Worm (Caenorhabditis elegans) whole organism, L4/young adult: ENCODE measurements around the gene paqr-1.

Source experiments
- W03F9.2 ChIP-seq: fragments of 150-350 bp; optimal IDR thresholded peaks from 2 replicates; lab custom pipeline; 2014; ENCODE audit warnings: missing biosample characterization, missing genetic modification characterization
- dao-5 ChIP-seq: sonication (generic microtip); optimal IDR thresholded peaks from 2 replicates; lab custom pipeline; 2016; ENCODE audit warnings: missing genotype, missing genetic modification characterization, moderate library complexity, missing compliant biosample characterization

ce11 chrIV:6599447-6599846, 44.2 kb upstream of the paqr-1 start, which contains the start of gene F38A5.8:
- TF ChIP-seq W03F9.2 (tag; lab: Kevin White, UChicago) (no peak), dao-5 (tag; lab: Kevin White, UChicago) (no peak)
